Fruit fly (Drosophila melanogaster): Measurements from ENCODE around the gene CG11597.

DNA sequence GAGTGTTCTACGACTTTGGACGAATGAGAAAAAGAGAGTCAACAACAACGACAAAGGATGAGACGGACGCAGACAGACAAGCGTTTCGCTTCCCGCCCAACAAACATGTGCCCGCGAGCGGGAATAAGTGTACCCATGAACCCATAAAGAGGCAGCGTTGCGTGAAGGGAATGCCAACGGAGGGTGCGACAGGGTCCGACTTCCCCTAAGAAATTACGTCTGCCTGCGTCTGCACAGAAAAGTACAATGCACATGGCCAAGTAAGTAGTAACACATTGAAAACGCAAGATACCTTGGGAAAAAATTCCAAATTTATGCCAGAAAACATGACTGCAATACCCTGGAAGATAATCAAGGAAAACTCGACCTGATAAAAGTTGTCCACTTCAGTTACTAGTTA, 9.1 kb upstream of the CG11597 start:
- TF ChIP-seq usp (GFP tag; optimal IDR thresholded peaks at IDR 0.05) (no peak), psq (optimal IDR thresholded peaks at IDR 0.05) (no peak), CG8478 (optimal IDR thresholded peaks at IDR 0.05) (no peak), EcR (GFP tag; optimal IDR thresholded peaks at IDR 0.05) (no peak), pan (optimal IDR thresholded peaks at IDR 0.05) (no peak), Dll (optimal IDR thresholded peaks at IDR 0.05) (no peak)
